Worm (Caenorhabditis elegans): ENCODE results near the gene F35G12.5.

Gene F35G12.5

ce11 chrIII:4560393-4560890 lies 23.5 kb upstream of the F35G12.5 start (continued):
- TF ChIP-seq snpc-1.2 (GFP tag; IDR thresholded peaks at IDR 0.05): no peak
- peak; percentile 81 for TF ChIP-seq dve-1 (tag; optimal IDR thresholded peaks at IDR 0.05; ENCODE audit: insufficient read depth)
- no peak for TF ChIP-seq nhr-6 (tag; optimal IDR thresholded peaks at IDR 0.05)
- no peak for TF ChIP-seq zip-11 (GFP tag; IDR thresholded peaks at IDR 0.05)
- peak; percentile 76 for TF ChIP-seq nhr-48 (tag; optimal IDR thresholded peaks at IDR 0.05)
- no peak for TF ChIP-seq ceh-62 (tag; optimal IDR thresholded peaks at IDR 0.05)
- peak; percentile 79 for TF ChIP-seq egl-43 (GFP tag; IDR thresholded peaks at IDR 0.05)
- TF ChIP-seq nhr-237 (tag; optimal IDR thresholded peaks at IDR 0.05): no peak
- peak; percentile 95 for TF ChIP-seq hlh-11 (tag; optimal IDR thresholded peaks at IDR 0.05)
- no peak for TF ChIP-seq lin-15B (tag; optimal IDR thresholded peaks at IDR 0.05)
- TF ChIP-seq lin-1 (GFP tag; IDR thresholded peaks at IDR 0.05): peak; percentile 66; the same call in 1 of the 2 replicates
- peak; percentile 91 for TF ChIP-seq nhr-25 (tag; optimal IDR thresholded peaks at IDR 0.05; ENCODE audit: borderline replicate concordance, insufficient read depth)
- TF ChIP-seq nhr-102 (tag; optimal IDR thresholded peaks at IDR 0.05): peak; percentile 45
- TF ChIP-seq egl-27 (tag; optimal IDR thresholded peaks at IDR 0.05): no peak
- TF ChIP-seq F37D6.2 (tag; optimal IDR thresholded peaks at IDR 0.05): peak; percentile 59
- peak; percentile 63 for TF ChIP-seq duxl-1 (tag; optimal IDR thresholded peaks at IDR 0.05; ENCODE audit: poor library complexity)
- TF ChIP-seq ceh-82 (tag; optimal IDR thresholded peaks at IDR 0.05): no peak
- peak; percentile 47 to 63 for TF ChIP-seq mdl-1 (tag; optimal IDR thresholded peaks at IDR 0.05)
- TF ChIP-seq lsy-2 (tag; optimal IDR thresholded peaks at IDR 0.05): peak; percentile 74 to 79
- TF ChIP-seq hmg-1.1 (GFP tag; IDR thresholded peaks at IDR 0.05): peak; percentile 87
- TF ChIP-seq lir-3 (tag; optimal IDR thresholded peaks at IDR 0.05): no peak
- no peak for TF ChIP-seq nhr-77 (tag; optimal IDR thresholded peaks at IDR 0.05)
- no peak for TF ChIP-seq Y5F2A.4 (GFP tag; optimal IDR thresholded peaks at IDR 0.05)
- TF ChIP-seq skn-1 (tag; optimal IDR thresholded peaks at IDR 0.05): no peak
- TF ChIP-seq ZK337.2 (GFP tag; IDR thresholded peaks at IDR 0.05): no peak
- TF ChIP-seq set-16 (GFP tag; IDR thresholded peaks at IDR 0.05): peak; percentile 67
- peak; percentile 67 for TF ChIP-seq attf-4 (tag; optimal IDR thresholded peaks at IDR 0.05)
- no peak for TF ChIP-seq lim-7 (GFP tag; IDR thresholded peaks at IDR 0.05)
- TF ChIP-seq dmd-8 (GFP tag; IDR thresholded peaks at IDR 0.05): no peak
- no peak for TF ChIP-seq ztf-7 (tag; optimal IDR thresholded peaks at IDR 0.05)
- TF ChIP-seq nhr-28 (tag; optimal IDR thresholded peaks at IDR 0.05): peak; percentile 75
- no peak for TF ChIP-seq daf-12 (tag; optimal IDR thresholded peaks at IDR 0.05)
- TF ChIP-seq hlh-30 (tag; optimal IDR thresholded peaks at IDR 0.05; ENCODE audit: insufficient read depth): peak; percentile 84
- TF ChIP-seq mes-2 (tag; optimal IDR thresholded peaks at IDR 0.05; ENCODE audit: poor library complexity, severe bottlenecking): peak; percentile 66
- TF ChIP-seq lin-13 (GFP tag; optimal IDR thresholded peaks at IDR 0.05): no peak
- peak; percentile 62 for TF ChIP-seq F10B5.3 (tag; optimal IDR thresholded peaks at IDR 0.05)
- peak; percentile 90 for TF ChIP-seq mxl-3 (GFP tag; optimal IDR thresholded peaks at IDR 0.05)
- TF ChIP-seq zfp-2 (tag; optimal IDR thresholded peaks at IDR 0.05): no peak
- TF ChIP-seq mxl-2 (GFP tag; conservative IDR thresholded peaks at IDR 0.05): no peak
- peak; percentile 72 for TF ChIP-seq pha-4 (GFP tag; IDR thresholded peaks at IDR 0.05)
- TF ChIP-seq pha-4 (tag; optimal IDR thresholded peaks at IDR 0.05): peak; percentile 83
- TF ChIP-seq F44E2.7 (GFP tag; IDR thresholded peaks at IDR 0.05): no peak
- no peak for TF ChIP-seq D1046.2 (GFP tag; IDR thresholded peaks at IDR 0.05)
- peak; percentile 26 for TF ChIP-seq pqm-1 (tag; optimal IDR thresholded peaks at IDR 0.05)
- TF ChIP-seq Y48G9A.11 (GFP tag; IDR thresholded peaks at IDR 0.05): no peak
- TF ChIP-seq rbr-2 (tag; optimal IDR thresholded peaks at IDR 0.05): peak; percentile 72
- TF ChIP-seq spr-3 (GFP tag; optimal IDR thresholded peaks at IDR 0.05): no peak
- TF ChIP-seq ama-1 (optimal IDR thresholded peaks at IDR 0.05): peak; percentile 53
- TF ChIP-seq tra-1 (GFP tag; IDR thresholded peaks at IDR 0.05): 0 out of 2 replicates have a peak, but pooled peaks have one; percentile 58
- peak; percentile 34 for TF ChIP-seq nhr-11 (tag; optimal IDR thresholded peaks at IDR 0.05)
- peak; percentile 95 for TF ChIP-seq aha-1 (tag)
- TF ChIP-seq fos-1 (tag; optimal IDR thresholded peaks at IDR 0.05): no peak

Data from whole organism, L4 larva.